Worm (Caenorhabditis elegans) whole organism, mixed stage, embryonic: ENCODE data around the gene clec-47.

Source experiments
- M03D4.4 ChIP-seq: sonication (generic microtip); optimal IDR thresholded peaks from 2 replicates; lab custom pipeline; 2017; ENCODE audit warnings: mild to moderate bottlenecking, missing genetic modification characterization, missing compliant biosample characterization
- bed-3 ChIP-seq: fragments of 200-800 bp; sonication (Bioruptor generic); optimal IDR thresholded peaks from 3 replicates; lab custom pipeline; 2018; ENCODE audit warnings: mild to moderate bottlenecking, missing genetic modification characterization, moderate library complexity, missing compliant biosample characterization
- ceh-39 ChIP-seq: fragments of 150-350 bp; optimal IDR thresholded peaks from 2 replicates; lab custom pipeline; 2014; ENCODE audit warnings: missing biosample characterization, missing genetic modification characterization
- ceh-43 ChIP-seq: fragments of 200-800 bp; sonication (Bioruptor generic); optimal IDR thresholded peaks from 2 replicates; lab custom pipeline; 2018; ENCODE audit warnings: mild to moderate bottlenecking, missing genetic modification characterization, moderate library complexity, missing compliant biosample characterization
- ceh-83 ChIP-seq: fragments of 200-800 bp; sonication (Bioruptor generic); optimal IDR thresholded peaks from 2 replicates; lab custom pipeline; 2018; ENCODE audit warnings: mild to moderate bottlenecking, missing genetic modification characterization, missing compliant biosample characterization
- ces-1 ChIP-seq: fragments of 150-350 bp; optimal IDR thresholded peaks from 2 replicates; lab custom pipeline; 2014; ENCODE audit warnings: missing biosample characterization, missing genetic modification reagents, missing genetic modification characterization
- cnd-1 ChIP-seq: fragments of 200-800 bp; sonication (Bioruptor generic); optimal IDR thresholded peaks from 2 replicates; lab custom pipeline; 2018; ENCODE audit warnings: mild to moderate bottlenecking, missing genetic modification characterization, missing compliant biosample characterization
- drap-1 ChIP-seq: fragments of 200-800 bp; sonication (Bioruptor generic); optimal IDR thresholded peaks from 3 replicates; lab custom pipeline; 2018; ENCODE audit warnings: mild to moderate bottlenecking, missing genetic modification characterization, missing compliant biosample characterization
- elt-1 ChIP-seq: sonication (generic microtip); optimal IDR thresholded peaks from 2 replicates; lab custom pipeline; 2017; ENCODE audit warnings: missing genetic modification characterization, mild to moderate bottlenecking, missing compliant biosample characterization, antibody characterized with exemption, moderate library complexity, borderline replicate concordance; ENCODE audit not compliant: insufficient read depth
- flh-1 ChIP-seq: fragments of 200-800 bp; sonication (Bioruptor generic); optimal IDR thresholded peaks from 2 replicates; lab custom pipeline; 2018; ENCODE audit warnings: mild to moderate bottlenecking, missing genetic modification characterization, moderate library complexity, missing compliant biosample characterization
- ham-2 ChIP-seq: fragments of 200-800 bp; sonication (Bioruptor generic); optimal IDR thresholded peaks from 2 replicates; lab custom pipeline; 2018; ENCODE audit warnings: mild to moderate bottlenecking, missing genetic modification characterization, missing compliant biosample characterization
- hlh-1 ChIP-seq: fragments of 150-350 bp; optimal IDR thresholded peaks from 2 replicates; lab custom pipeline; 2014; ENCODE audit warnings: missing biosample characterization, missing genetic modification reagents, missing genetic modification characterization
- lin-13 ChIP-seq: fragments of 150-350 bp; optimal IDR thresholded peaks from 2 replicates; lab custom pipeline; 2014; ENCODE audit warnings: missing biosample characterization, missing genetic modification characterization
- lin-32 ChIP-seq: fragments of 200-800 bp; sonication (Bioruptor generic); optimal IDR thresholded peaks from 2 replicates; lab custom pipeline; 2018; ENCODE audit warnings: mild to moderate bottlenecking, missing genetic modification characterization, missing compliant biosample characterization
- lsy-2 ChIP-seq: fragments of 150-350 bp; optimal IDR thresholded peaks from 2 replicates; lab custom pipeline; 2014; ENCODE audit warnings: missing biosample characterization, missing genetic modification characterization
- mab-5 ChIP-seq: fragments of 150-350 bp; optimal IDR thresholded peaks from 2 replicates; lab custom pipeline; 2014; ENCODE audit warnings: missing biosample characterization, missing genetic modification characterization
- mep-1 ChIP-seq: fragments of 150-350 bp; optimal IDR thresholded peaks from 2 replicates; lab custom pipeline; 2017; ENCODE audit warnings: missing biosample characterization, missing genetic modification reagents, missing genetic modification characterization, inconsistent platforms
- mls-2 ChIP-seq: sonication (generic microtip); optimal IDR thresholded peaks from 2 replicates; lab custom pipeline; 2016; ENCODE audit warnings: mild to moderate bottlenecking, missing genetic modification characterization, moderate library complexity, missing compliant biosample characterization
- nhr-12 ChIP-seq: fragments of 150-350 bp; optimal IDR thresholded peaks from 2 replicates; lab custom pipeline; 2014; ENCODE audit warnings: missing biosample characterization, missing genetic modification characterization
- nhr-2 ChIP-seq: fragments of 150-350 bp; optimal IDR thresholded peaks from 2 replicates; lab custom pipeline; 2014; ENCODE audit warnings: missing biosample characterization, missing genetic modification characterization
- nhr-237 ChIP-seq: fragments of 150-350 bp; optimal IDR thresholded peaks from 2 replicates; lab custom pipeline; 2014; ENCODE audit warnings: missing biosample characterization, missing genetic modification characterization
- nhr-76 ChIP-seq: sonication (generic microtip); optimal IDR thresholded peaks from 2 replicates; lab custom pipeline; 2017; ENCODE audit warnings: missing biosample characterization, missing genetic modification characterization
- pha-4 ChIP-seq: fragments of 150-350 bp; optimal IDR thresholded peaks from 2 replicates; lab custom pipeline; 2018; ENCODE audit warnings: missing biosample characterization, missing genetic modification reagents, missing genetic modification characterization
- sem-2 ChIP-seq: fragments of 200-800 bp; sonication (Bioruptor generic); optimal IDR thresholded peaks from 2 replicates; lab custom pipeline; 2018; ENCODE audit warnings: mild to moderate bottlenecking, missing genetic modification characterization, missing compliant biosample characterization
- snpc-4 ChIP-seq: fragments of 150-350 bp; optimal IDR thresholded peaks from 2 replicates; lab custom pipeline; 2014; ENCODE audit warnings: missing biosample characterization, missing genetic modification characterization
- sptf-1 ChIP-seq: sonication (generic microtip); optimal IDR thresholded peaks from 2 replicates; lab custom pipeline; 2017; ENCODE audit warnings: mild to moderate bottlenecking, missing genetic modification characterization, moderate library complexity, missing compliant biosample characterization
- tbx-8 ChIP-seq: fragments of 200-800 bp; sonication (Bioruptor generic); optimal IDR thresholded peaks from 2 replicates; lab custom pipeline; 2018; ENCODE audit warnings: mild to moderate bottlenecking, missing genetic modification characterization, moderate library complexity, missing compliant biosample characterization
- unc-120 ChIP-seq: sonication (generic microtip); optimal IDR thresholded peaks from 2 replicates; lab custom pipeline; 2017; ENCODE audit warnings: missing genetic modification characterization, missing compliant biosample characterization; ENCODE audit not compliant: poor library complexity, severe bottlenecking
- unc-39 ChIP-seq: fragments of 150-350 bp; optimal IDR thresholded peaks from 2 replicates; lab custom pipeline; 2014; ENCODE audit warnings: missing biosample characterization, missing genetic modification characterization
- unc-62 ChIP-seq: fragments of 150-350 bp; optimal IDR thresholded peaks from 2 replicates; lab custom pipeline; 2014; ENCODE audit warnings: missing biosample characterization, missing genetic modification reagents, missing genetic modification characterization
- ztf-11 ChIP-seq: fragments of 150-350 bp; optimal IDR thresholded peaks from 2 replicates; lab custom pipeline; 2014; ENCODE audit warnings: missing biosample characterization, missing genetic modification characterization

The clec-47 gene

DNA sequence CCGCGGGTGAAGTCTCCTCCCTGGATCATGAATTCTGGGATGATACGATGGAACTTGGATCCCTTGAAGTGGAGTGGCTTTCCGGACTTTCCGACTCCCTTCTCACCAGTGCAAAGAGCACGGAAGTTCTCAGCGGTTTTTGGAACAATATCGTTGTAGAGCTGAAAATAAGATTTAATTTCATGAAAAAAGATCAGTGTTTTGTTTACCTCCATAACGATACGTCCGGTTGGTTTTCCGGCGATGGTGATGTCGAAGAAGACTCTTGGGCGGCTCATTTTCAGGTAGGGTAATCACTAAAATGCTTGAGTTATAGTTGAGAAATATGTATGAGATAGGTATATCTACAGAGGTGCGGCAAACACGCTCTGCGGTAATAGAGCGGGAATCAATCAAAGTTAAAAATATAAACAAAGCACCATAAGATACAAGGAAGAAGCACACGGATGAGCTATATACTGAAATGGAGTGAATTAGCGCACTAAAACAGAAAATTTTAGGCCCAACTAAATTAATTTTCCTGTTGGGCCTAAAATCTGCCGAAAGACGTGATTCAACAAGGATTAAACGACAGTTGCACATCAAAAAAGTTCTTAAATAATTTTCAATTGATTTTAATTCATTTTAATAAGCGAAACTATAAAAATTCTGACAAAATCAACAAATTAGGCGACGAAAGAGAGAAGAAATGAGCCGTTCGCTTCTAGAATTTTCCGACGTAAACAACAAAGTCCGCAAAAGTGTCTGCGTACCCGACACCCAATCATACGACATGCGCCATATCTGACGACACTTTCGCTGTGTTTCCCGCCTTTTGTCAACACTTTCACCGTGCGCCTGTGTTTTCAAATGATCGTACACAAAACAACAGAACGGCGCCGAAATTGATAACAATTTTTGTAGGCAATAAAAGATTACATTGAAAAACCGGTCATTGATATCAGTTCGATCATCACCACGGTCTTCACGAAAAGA lies 11.8 kb downstream of the clec-47 start, which contains the start of the genes cyn-7 and bath-36 (continued):
- TF ChIP-seq cnd-1 (tag; lab: Kevin White, UChicago) = no peak
- TF ChIP-seq unc-120 (tag; lab: Kevin White, UChicago) = peak; percentile 27
- TF ChIP-seq snpc-4 (tag; lab: Kevin White, UChicago) = no peak
- peak; percentile 68 for TF ChIP-seq ces-1 (GFP tag; lab: Kevin White, UChicago)
- no peak for TF ChIP-seq nhr-2 (tag; lab: Kevin White, UChicago)

DNA sequence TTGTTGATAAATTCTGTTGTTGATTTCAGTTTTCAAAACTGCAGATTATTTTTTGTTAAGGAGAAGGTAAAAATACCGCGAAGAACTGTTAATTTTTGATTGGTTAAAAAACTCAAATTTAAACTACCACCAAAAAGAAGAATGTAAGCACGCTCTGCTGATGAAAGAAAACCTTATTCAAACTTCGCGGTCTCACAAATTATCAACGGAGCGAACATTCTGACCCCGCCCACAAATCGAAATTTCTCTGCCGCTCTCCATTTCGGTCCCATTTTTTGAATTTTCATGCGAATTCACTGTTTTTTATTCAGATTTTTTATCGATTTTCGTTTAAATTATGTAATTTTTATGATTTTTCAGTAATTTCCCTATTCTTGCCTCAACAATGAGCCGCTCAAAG lies 14.0 kb downstream of the clec-47 start, which contains the start of gene cyn-3:
cyn-3 (plus strand) TSS at position 361 of the 400 bp plus-strand sequence.
- TF ChIP-seq nhr-237 (tag; lab: Kevin White, UChicago) (peak; percentile 71), unc-120 (tag; lab: Kevin White, UChicago) (no peak), ceh-83 (GFP tag; lab: Kevin White, UChicago) (no peak), ztf-11 (tag; lab: Kevin White, UChicago) (no peak), mep-1 (peak; percentile 78), pha-4 (peak; percentile 77), ceh-39 (tag; lab: Kevin White, UChicago) (peak; percentile 26), lin-13 (peak; percentile 58), bed-3 (GFP tag; lab: Kevin White, UChicago) (no peak), ces-1 (GFP tag; lab: Kevin White, UChicago) (peak; percentile 81), hlh-1 (peak; percentile 18), lsy-2 (peak; percentile 83), M03D4.4 (tag; lab: Kevin White, UChicago) (no peak), nhr-2 (tag; lab: Kevin White, UChicago) (no peak), elt-1 (tag; lab: Kevin White, UChicago) (no peak), unc-39 (no peak)

DNA sequence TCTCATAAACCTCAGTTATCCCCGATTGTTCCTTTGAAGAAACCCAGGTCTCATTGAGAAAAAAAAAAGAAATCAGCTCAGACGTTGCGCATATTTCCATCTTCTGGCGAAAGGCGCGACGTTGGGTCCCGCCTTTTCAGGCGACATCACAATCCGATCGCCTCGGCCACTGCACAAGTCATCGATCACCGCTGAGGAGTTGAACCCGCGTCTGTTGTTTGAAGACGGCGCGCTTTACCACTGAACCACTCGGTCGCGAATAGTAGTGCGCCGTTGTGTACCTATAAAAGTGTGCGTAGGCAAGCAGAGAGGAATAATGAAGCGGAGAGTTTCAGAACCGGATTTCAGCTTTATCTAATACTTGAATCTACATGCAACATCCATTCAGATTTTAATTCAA lies 15.3 kb downstream of the clec-47 start, which contains the start of gene Y75B12B.11:
Y75B12B.11 (plus strand) TSS at position 394 of the 400 bp plus-strand sequence.
- peak; percentile 76 for TF ChIP-seq bed-3 (GFP tag; lab: Kevin White, UChicago)
- TF ChIP-seq unc-62 (GFP tag; lab: Kevin White, UChicago) = peak; percentile 24
- TF ChIP-seq tbx-8 (GFP tag; lab: Kevin White, UChicago) = peak; percentile 88
- TF ChIP-seq nhr-12 = no peak
- TF ChIP-seq mep-1 = peak; percentile 47
- no peak for TF ChIP-seq nhr-76 (tag; lab: Kevin White, UChicago)
- TF ChIP-seq lin-13 = peak; percentile 61
- peak; percentile 52 for TF ChIP-seq lsy-2
- TF ChIP-seq drap-1 = peak; percentile 99
- TF ChIP-seq nhr-237 (tag; lab: Kevin White, UChicago) = no peak
- peak; percentile 1 for TF ChIP-seq ztf-11 (tag; lab: Kevin White, UChicago)
- TF ChIP-seq ces-1 (GFP tag; lab: Kevin White, UChicago) = no peak
- TF ChIP-seq hlh-1 = peak; percentile 28
- TF ChIP-seq sptf-1 (tag; lab: Kevin White, UChicago) = peak; percentile 93
- TF ChIP-seq M03D4.4 (tag; lab: Kevin White, UChicago) = peak; percentile 90
- TF ChIP-seq cnd-1 (tag; lab: Kevin White, UChicago) = peak; percentile 94
- peak; percentile 26 for TF ChIP-seq mab-5
- TF ChIP-seq unc-39 = no peak
- TF ChIP-seq snpc-4 (tag; lab: Kevin White, UChicago) = no peak
- peak; percentile 83 for TF ChIP-seq lin-32 (GFP tag; lab: Kevin White, UChicago)
- TF ChIP-seq unc-120 (tag; lab: Kevin White, UChicago) = peak; percentile 94
- TF ChIP-seq ceh-43 (GFP tag; lab: Kevin White, UChicago) = peak; percentile 84
- TF ChIP-seq elt-1 (tag; lab: Kevin White, UChicago) = no peak
- TF ChIP-seq ham-2 = peak; percentile 81
- peak; percentile 93 for TF ChIP-seq ceh-83 (GFP tag; lab: Kevin White, UChicago)
- peak; percentile 93 for TF ChIP-seq mls-2 (tag; lab: Kevin White, UChicago)
- peak; percentile 75 for TF ChIP-seq pha-4
- TF ChIP-seq sem-2 (GFP tag; lab: Kevin White, UChicago) = peak; percentile 84
- TF ChIP-seq flh-1 (GFP tag; lab: Kevin White, UChicago) = peak; percentile 77
